Worm (Caenorhabditis elegans) whole organism, L2 larva: Measurements from ENCODE around the gene shk-1.
"Not testable (repeated sequence)": the region's sequence is repeated elsewhere in the genome, so short reads cannot be mapped to it uniquely, and the experiment has no call there.

Experiments used
- C34F6.9 ChIP-seq: fragments of 150-350 bp; optimal IDR thresholded peaks from 2 replicates; lab custom pipeline; 2014; ENCODE audit warnings: missing biosample characterization, missing genetic modification characterization
- F13H6.1 ChIP-seq: sonication (generic microtip); optimal IDR thresholded peaks from 2 replicates; lab custom pipeline; 2016; ENCODE audit warnings: missing genetic modification characterization, missing compliant biosample characterization
- Y55F3AM.14 ChIP-seq: fragments of 200-800 bp; sonication (Bioruptor generic); optimal IDR thresholded peaks from 2 replicates; lab custom pipeline; 2018; ENCODE audit warnings: mild to moderate bottlenecking, missing genetic modification characterization, missing compliant biosample characterization
- ZK546.5 ChIP-seq: sonication (generic microtip); optimal IDR thresholded peaks from 2 replicates; lab custom pipeline; 2017; ENCODE audit warnings: missing biosample characterization, missing genetic modification characterization
- alr-1 ChIP-seq: fragments of 150-350 bp; optimal IDR thresholded peaks from 2 replicates; lab custom pipeline; 2014; ENCODE audit warnings: missing biosample characterization, missing genetic modification characterization
- ama-1 ChIP-seq: fragments of 150-350 bp; optimal IDR thresholded peaks from 2 replicates; lab custom pipeline; 2018; ENCODE audit warnings: inconsistent platforms
- ceh-16 ChIP-seq: fragments of 150-350 bp; optimal IDR thresholded peaks from 2 replicates; lab custom pipeline; 2014; ENCODE audit warnings: missing biosample characterization, missing genetic modification characterization
- ceh-82 ChIP-seq: fragments of 150-350 bp; optimal IDR thresholded peaks from 2 replicates; lab custom pipeline; 2014; ENCODE audit warnings: missing biosample characterization, missing genetic modification characterization
- crh-2 ChIP-seq: sonication (generic microtip); optimal IDR thresholded peaks from 2 replicates; lab custom pipeline; 2017; ENCODE audit warnings: missing biosample characterization, missing genetic modification characterization
- dmd-4 ChIP-seq: sonication (generic microtip); optimal IDR thresholded peaks from 2 replicates; lab custom pipeline; 2017; ENCODE audit warnings: missing biosample characterization, missing genetic modification characterization
- egl-27 ChIP-seq: sonication (generic microtip); optimal IDR thresholded peaks from 3 replicates; lab custom pipeline; 2017; ENCODE audit warnings: missing biosample characterization, missing genetic modification reagents, missing genetic modification characterization
- elt-3 ChIP-seq: sonication (generic microtip); optimal IDR thresholded peaks from 2 replicates; lab custom pipeline; 2017; ENCODE audit warnings: missing biosample characterization, missing genetic modification characterization
- fos-1 ChIP-seq: fragments of 150-350 bp; optimal IDR thresholded peaks from 2 replicates; lab custom pipeline; 2014; ENCODE audit warnings: missing biosample characterization, missing genetic modification characterization
- gmeb-1 ChIP-seq: fragments of 150-350 bp; optimal IDR thresholded peaks from 2 replicates; lab custom pipeline; 2014; ENCODE audit warnings: missing biosample characterization, missing genetic modification characterization
- lsy-2 ChIP-seq, 2 experiments: fragments of 150-350 bp in 1 of 2; sonication (generic microtip) in 1 of 2; optimal IDR thresholded peaks; 2 replicates each; lab custom pipeline; 2014 to 2017; ENCODE audit warnings: missing biosample characterization in 2 of 2, missing genetic modification characterization in 2 of 2
- mab-5 ChIP-seq: fragments of 150-350 bp; optimal IDR thresholded peaks from 2 replicates; lab custom pipeline; 2014; ENCODE audit warnings: missing biosample characterization, missing genetic modification characterization
- mbf-1 ChIP-seq: sonication (generic microtip); optimal IDR thresholded peaks from 2 replicates; lab custom pipeline; 2017; ENCODE audit warnings: missing biosample characterization, missing genetic modification characterization
- mdl-1 ChIP-seq, 2 experiments: fragments of 150-350 bp in 1 of 2; sonication (generic microtip) in 1 of 2; optimal IDR thresholded peaks; 2 replicates each; lab custom pipeline; 2017; ENCODE audit warnings: missing biosample characterization in 2 of 2, missing genetic modification characterization in 2 of 2
- nhr-12 ChIP-seq: fragments of 150-350 bp; optimal IDR thresholded peaks from 2 replicates; lab custom pipeline; 2014; ENCODE audit warnings: missing biosample characterization, missing genetic modification characterization
- nhr-129 ChIP-seq: fragments of 150-350 bp; optimal IDR thresholded peaks from 2 replicates; lab custom pipeline; 2014; ENCODE audit warnings: missing biosample characterization, missing genetic modification characterization
- nhr-21 ChIP-seq: fragments of 150-350 bp; optimal IDR thresholded peaks from 2 replicates; lab custom pipeline; 2014; ENCODE audit warnings: missing biosample characterization, missing genetic modification characterization
- nhr-237 ChIP-seq: fragments of 150-350 bp; optimal IDR thresholded peaks from 2 replicates; lab custom pipeline; 2014; ENCODE audit warnings: missing biosample characterization, missing genetic modification characterization
- nhr-25 ChIP-seq: fragments of 150-350 bp; sonication (generic microtip); optimal IDR thresholded peaks from 3 replicates; lab custom pipeline; 2014; ENCODE audit warnings: missing biosample characterization, missing genetic modification characterization
- peb-1 ChIP-seq: fragments of 150-350 bp; optimal IDR thresholded peaks from 2 replicates; lab custom pipeline; 2014; ENCODE audit warnings: missing biosample characterization, missing genetic modification characterization
- skn-1 ChIP-seq: sonication (generic microtip); optimal IDR thresholded peaks from 2 replicates; lab custom pipeline; 2017; ENCODE audit warnings: missing biosample characterization, missing genetic modification characterization
- sma-9 ChIP-seq, 2 experiments: fragments of 150-350 bp in 1 of 2; sonication (generic microtip) in 1 of 2; optimal IDR thresholded peaks; 2 replicates each; lab custom pipeline; 2014 to 2016; ENCODE audit warnings: missing genetic modification characterization in 2 of 2, mild to moderate bottlenecking in 1 of 2, missing biosample characterization in 1 of 2, missing compliant biosample characterization in 1 of 2, missing genetic modification reagents in 1 of 2, moderate library complexity in 1 of 2
- unc-39 ChIP-seq: fragments of 150-350 bp; optimal IDR thresholded peaks from 2 replicates; lab custom pipeline; 2014; ENCODE audit warnings: missing biosample characterization, missing genetic modification characterization
- unc-55 ChIP-seq: fragments of 150-350 bp; sonication (generic microtip); optimal IDR thresholded peaks from 3 replicates; lab custom pipeline; 2014; ENCODE audit warnings: missing biosample characterization, missing genetic modification reagents, missing genetic modification characterization
- ztf-11 ChIP-seq: sonication (generic microtip); optimal IDR thresholded peaks from 2 replicates; lab custom pipeline; 2017; ENCODE audit warnings: missing biosample characterization, missing genetic modification characterization
- ztf-4 ChIP-seq: fragments of 150-350 bp; optimal IDR thresholded peaks from 2 replicates; lab custom pipeline; 2014; ENCODE audit warnings: missing biosample characterization, missing genetic modification characterization

The shk-1 gene

ce11 chrII:9729866-9730265, 28.2 kb upstream of the shk-1 start:
- TF ChIP-seq egl-27 (tag; lab: Kevin White, UChicago) (no peak), ztf-11 (tag; lab: Kevin White, UChicago) (no peak), nhr-12 (tag; lab: Kevin White, UChicago) (no peak), nhr-21 (no peak), gmeb-1 (tag; lab: Kevin White, UChicago) (no peak), C34F6.9 (tag; lab: Kevin White, UChicago) (no peak), mdl-1 (tag; optimal IDR thresholded peaks at IDR 0.05; lab: Kevin White, UChicago) (no peak), ceh-82 (tag; lab: Kevin White, UChicago) (no peak)
- TF ChIP-seq, all 48 proteins: peak for 0

DNA sequence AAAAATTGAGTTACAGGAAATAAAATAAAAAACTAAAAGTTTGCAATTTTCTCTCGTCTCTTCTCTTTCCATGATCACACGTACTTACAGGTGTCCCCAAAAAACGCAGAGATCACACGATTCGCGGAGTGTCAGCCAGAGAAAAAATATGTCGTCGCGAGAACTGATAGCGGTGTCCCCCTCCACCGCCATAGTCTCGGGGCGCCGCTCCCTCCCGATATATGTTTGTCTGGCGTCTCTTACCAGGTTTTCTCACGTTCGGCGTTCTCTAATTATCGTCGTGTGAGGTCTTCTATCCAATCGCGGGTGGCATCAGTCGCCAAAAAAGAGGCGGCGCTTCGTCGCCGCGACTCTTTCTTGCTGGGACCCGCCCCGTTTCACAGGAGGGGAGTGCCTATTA, 26.2 kb upstream of the shk-1 start, which contains the start of gene mab-3:
TSS of gene mab-3 (plus strand) at position 328 of the 400 bp plus-strand sequence.
- not testable (repeated sequence) for TF ChIP-seq crh-2; ztf-11 (tag; lab: Kevin White, UChicago); unc-55 (GFP tag; lab: Kevin White, UChicago)

DNA sequence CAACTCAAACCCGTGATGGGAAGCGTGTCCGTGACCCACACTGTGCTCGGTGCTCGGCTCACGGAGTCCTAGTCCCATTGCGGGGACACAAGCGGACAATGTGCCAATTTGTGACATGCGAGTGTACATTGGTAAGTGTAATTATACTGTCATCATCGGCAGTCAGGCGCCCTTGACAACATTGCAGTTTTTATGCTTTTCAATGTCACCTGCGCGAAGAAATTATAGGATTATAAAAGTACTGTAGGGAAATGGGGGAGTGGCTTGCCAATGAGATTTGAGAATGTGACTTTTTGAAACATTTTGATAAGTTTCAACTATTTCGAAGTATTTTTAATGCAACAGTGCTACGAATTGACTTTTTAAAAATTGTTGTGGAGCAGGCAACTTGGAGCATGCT, 22.2 kb upstream of the shk-1 start:
- TF ChIP-seq elt-3 (tag; lab: Kevin White, UChicago) (no peak), ceh-16 (no peak), mab-5 (tag; lab: Kevin White, UChicago) (no peak), ztf-4 (tag; lab: Kevin White, UChicago) (no peak), F13H6.1 (tag; lab: Kevin White, UChicago) (no peak)

ce11 chrII:9738820-9739219, 19.2 kb upstream of the shk-1 start:
- TF ChIP-seq crh-2 (peak; percentile 36), F13H6.1 (tag; lab: Kevin White, UChicago) (peak; percentile 37), fos-1 (tag; lab: Kevin White, UChicago) (peak; percentile 81), nhr-25 (tag; lab: Kevin White, UChicago) (no peak)

DNA sequence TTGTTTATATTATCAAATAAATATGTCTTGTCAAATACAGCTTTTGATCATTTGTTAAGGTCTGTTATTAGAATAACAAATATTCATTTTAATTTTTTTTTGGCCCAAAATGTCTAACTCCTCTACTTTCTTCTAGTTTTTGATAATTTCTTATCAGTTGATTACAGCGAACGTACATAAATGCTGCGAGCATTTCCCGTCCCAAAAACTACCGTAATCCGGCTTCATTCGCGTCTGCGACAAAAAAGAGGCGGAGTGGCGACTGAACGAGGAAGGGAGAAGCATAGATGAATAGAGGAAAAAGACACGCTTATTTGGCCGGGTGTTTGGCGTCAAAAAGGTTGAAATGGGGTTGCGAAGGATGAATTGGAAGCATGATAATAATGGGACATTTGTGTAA, 17.5 kb upstream of the shk-1 start:
- TF ChIP-seq fos-1 (tag; lab: Kevin White, UChicago) (peak; percentile 39), lsy-2 (tag; optimal IDR thresholded peaks at IDR 0.05; lab: Kevin White, UChicago) (peak in 1 of 2 experiments; percentile 53), nhr-237 (tag; lab: Kevin White, UChicago) (no peak), nhr-12 (tag; lab: Kevin White, UChicago) (no peak), C34F6.9 (tag; lab: Kevin White, UChicago) (no peak), ZK546.5 (tag; lab: Kevin White, UChicago) (no peak), crh-2 (peak; percentile 42), sma-9 (GFP tag; optimal IDR thresholded peaks at IDR 0.05; lab: Kevin White, UChicago) (peak; percentile 10), sma-9 (tag; optimal IDR thresholded peaks at IDR 0.05; lab: Kevin White, UChicago) (no peak), alr-1 (tag; lab: Kevin White, UChicago) (no peak)

ce11 chrII:9741400-9741799, 16.6 kb upstream of the shk-1 start:
- TF ChIP-seq skn-1 (no peak), ceh-16 (no peak), gmeb-1 (tag; lab: Kevin White, UChicago) (no peak), unc-39 (tag; lab: Kevin White, UChicago) (no peak), ama-1 (lab: Kevin White, UChicago) (no peak), nhr-25 (tag; lab: Kevin White, UChicago) (no peak), dmd-4 (tag; lab: Kevin White, UChicago) (no peak), Y55F3AM.14 (no peak), mbf-1 (tag; lab: Kevin White, UChicago) (no peak), nhr-129 (tag; lab: Kevin White, UChicago) (no peak), peb-1 (no peak), alr-1 (tag; lab: Kevin White, UChicago) (no peak), crh-2 (no peak), sma-9 (GFP tag; optimal IDR thresholded peaks at IDR 0.05; lab: Kevin White, UChicago) (no peak), sma-9 (tag; optimal IDR thresholded peaks at IDR 0.05; lab: Kevin White, UChicago) (no peak), mdl-1 (tag; optimal IDR thresholded peaks at IDR 0.05; lab: Kevin White, UChicago) (no peak), F13H6.1 (tag; lab: Kevin White, UChicago) (no peak)
